Fruit fly (Drosophila melanogaster): ENCODE results near the gene CG32262.
A peak's percentile ranks its signal among the peaks of the same experiment; 100 is the strongest.

Gene CG32262

dm6 chr3L:3786344-3787076, 23.5 kb downstream of the CG32262 start (continued):
- TF ChIP-seq CG16815 (GFP tag; optimal IDR thresholded peaks at IDR 0.05) (no peak), wdn (GFP tag; IDR thresholded peaks at IDR 0.05) (no peak), CG17186 (GFP tag; optimal IDR thresholded peaks at IDR 0.05) (no peak), Fer2 (tag; optimal IDR thresholded peaks at IDR 0.05) (no peak), CG15601 (tag; optimal IDR thresholded peaks at IDR 0.05) (peak; percentile 54), CG4282 (GFP tag; optimal IDR thresholded peaks at IDR 0.05) (no peak), gce (GFP tag; IDR thresholded peaks at IDR 0.05) (no peak), NC2α (GFP tag; optimal IDR thresholded peaks at IDR 0.05) (no peak), p53 (GFP tag; optimal IDR thresholded peaks at IDR 0.05) (no peak), ham (GFP tag; IDR thresholded peaks at IDR 0.05) (no peak), NC2β (GFP tag; optimal IDR thresholded peaks at IDR 0.05) (no peak), CG6175 (GFP tag; IDR thresholded peaks at IDR 0.05) (peak; percentile 44; the same call in 1 of the 3 replicates), CrebB (tag; optimal IDR thresholded peaks at IDR 0.05) (no peak), CG16863 (GFP tag; optimal IDR thresholded peaks at IDR 0.05) (no peak), gt (GFP tag; IDR thresholded peaks at IDR 0.05) (no peak), GATAe (GFP tag; conservative IDR thresholded peaks at IDR 0.05) (peak; percentile 65), gsb (GFP tag; IDR thresholded peaks at IDR 0.05) (no peak), CG7745 (tag; optimal IDR thresholded peaks at IDR 0.05) (no peak), pros (GFP tag; optimal IDR thresholded peaks at IDR 0.05) (no peak), Asciz (GFP tag; optimal IDR thresholded peaks at IDR 0.05) (no peak), CG7963 (GFP tag; IDR thresholded peaks at IDR 0.05; ENCODE audit: partially characterized antibody) (no peak), Fer1 (GFP tag; optimal IDR thresholded peaks at IDR 0.05) (no peak), CG12236 (GFP tag; optimal IDR thresholded peaks at IDR 0.05) (no peak), prd (optimal IDR thresholded peaks at IDR 0.05) (no peak), prd (GFP tag; IDR thresholded peaks at IDR 0.05) (peak; percentile 61; the same call in 2 of the 3 replicates), ind (GFP tag; optimal IDR thresholded peaks at IDR 0.05) (peak; percentile 19), Deaf1 (tag; optimal IDR thresholded peaks at IDR 0.05) (no peak), CG11504 (tag; optimal IDR thresholded peaks at IDR 0.05) (peak; percentile 68), fd64A (GFP tag; optimal IDR thresholded peaks at IDR 0.05) (no peak), chif (GFP tag; optimal IDR thresholded peaks at IDR 0.05) (no peak), Hand (GFP tag; optimal IDR thresholded peaks at IDR 0.05) (no peak), CG13775 (GFP tag; optimal IDR thresholded peaks at IDR 0.05) (peak; percentile 28), MESR4 (GFP tag; optimal IDR thresholded peaks at IDR 0.05) (no peak), CG8281 (tag; optimal IDR thresholded peaks at IDR 0.05) (no peak), sc (optimal IDR thresholded peaks at IDR 0.05) (no peak), sc (GFP tag; optimal IDR thresholded peaks at IDR 0.05) (no peak), slp2 (GFP tag; optimal IDR thresholded peaks at IDR 0.05) (no peak), Pdp1 (GFP tag; optimal IDR thresholded peaks at IDR 0.05) (peak in 1 of 2 experiments; percentile 8)

- TF ChIP-seq onecut (GFP tag; IDR thresholded peaks at IDR 0.05), result peak; percentile 40
- TF ChIP-seq CG8388 (GFP tag; optimal IDR thresholded peaks at IDR 0.05), result peak; percentile 19
- 0 out of 2 replicates have a peak, but pooled peaks have one; percentile 5 for TF ChIP-seq CG9215 (GFP tag; IDR thresholded peaks at IDR 0.05)
- no peak for TF ChIP-seq CG10209 (GFP tag; optimal IDR thresholded peaks at IDR 0.05)
- TF ChIP-seq CG32532 (GFP tag; IDR thresholded peaks at IDR 0.05), result peak; percentile 38; the same call in 1 of the 2 replicates
- TF ChIP-seq hkb (optimal IDR thresholded peaks at IDR 0.05), result no peak
- TF ChIP-seq hkb (GFP tag; IDR thresholded peaks at IDR 0.05), result peak; percentile 49; the same call in 1 of the 2 replicates
- TF ChIP-seq ci (GFP tag; IDR thresholded peaks at IDR 0.05), result peak; percentile 72; the same call in 2 of the 3 replicates
- peak in 1 of 2 experiments; percentile 31 for TF ChIP-seq chif (GFP tag; optimal IDR thresholded peaks at IDR 0.05)
- TF ChIP-seq CG12219 (GFP tag; optimal IDR thresholded peaks at IDR 0.05), result peak; percentile 11
- no peak for TF ChIP-seq tup (GFP tag; optimal IDR thresholded peaks at IDR 0.05)
- TF ChIP-seq Dfd (GFP tag; optimal IDR thresholded peaks at IDR 0.05), result no peak
- TF ChIP-seq knrl (GFP tag; IDR thresholded peaks at IDR 0.05; ENCODE audit: partially characterized antibody), result no peak
- TF ChIP-seq sim (GFP tag; IDR thresholded peaks at IDR 0.05), result 0 out of 2 replicates have a peak, but pooled peaks have one; percentile 32
- peak; percentile 37 for TF ChIP-seq Oli (tag; optimal IDR thresholded peaks at IDR 0.05)
Measured at dm6 chr3L:3785688-3786087, 24.3 kb downstream of the CG32262 start.
